Fruit fly (Drosophila melanogaster) whole organism, pupa: ENCODE measurements around the gene CG10513.
A peak's percentile ranks its signal among the peaks of the same experiment; 100 is the strongest.

Source experiments
- CG10348 ChIP-seq: fragments of 200-800 bp; sonication (Bioruptor generic); IDR thresholded peaks from 2 replicates; pipeline ENCODE4 v1.3.6; 2022; ENCODE audit warnings: missing biosample characterization, missing genetic modification characterization
- CG12605 ChIP-seq: fragments of 200-800 bp; sonication (Bioruptor generic); IDR thresholded peaks from 2 replicates; pipeline ENCODE4 v1.3.6; 2022; ENCODE audit warnings: missing biosample characterization, missing genetic modification characterization
- CG13204 ChIP-seq: fragments of 200-800 bp; sonication (Bioruptor generic); optimal IDR thresholded peaks from 2 replicates; lab custom pipeline; 2018; ENCODE audit warnings: missing biosample characterization, mild to moderate bottlenecking, missing genetic modification characterization, moderate library complexity
- CG14655 ChIP-seq: fragments of 200-800 bp; sonication (Bioruptor generic); optimal IDR thresholded peaks from 3 replicates; lab custom pipeline; 2017; ENCODE audit warnings: mild to moderate bottlenecking, missing biosample characterization, missing genetic modification reagents, missing genetic modification characterization
- CG15710 ChIP-seq: fragments of 200-800 bp; sonication (Bioruptor generic); optimal IDR thresholded peaks from 2 replicates; lab custom pipeline; 2018; ENCODE audit warnings: missing biosample characterization, mild to moderate bottlenecking, missing genetic modification characterization, moderate library complexity
- CG17806 ChIP-seq: fragments of 200-800 bp; sonication (Bioruptor generic); optimal IDR thresholded peaks from 2 replicates; lab custom pipeline; 2018; ENCODE audit warnings: missing biosample characterization, mild to moderate bottlenecking, missing genetic modification characterization, moderate library complexity
- CG32121 ChIP-seq: fragments of 200-800 bp; sonication (Bioruptor generic); IDR thresholded peaks from 2 replicates; pipeline ENCODE4 v1.3.6; 2022; ENCODE audit warnings: missing biosample characterization, missing genetic modification characterization
- CG34367 ChIP-seq: fragments of 200-800 bp; sonication (Bioruptor generic); optimal IDR thresholded peaks from 2 replicates; lab custom pipeline; 2018; ENCODE audit warnings: missing biosample characterization, mild to moderate bottlenecking, missing genetic modification characterization
- CG4496 ChIP-seq: fragments of 200-800 bp; sonication (Bioruptor generic); IDR thresholded peaks from 3 replicates; pipeline ENCODE4 v1.3.6; 2022; ENCODE audit warnings: missing biosample characterization, missing genetic modification characterization
- CG8159 ChIP-seq: fragments of 200-800 bp; sonication (Bioruptor generic); optimal IDR thresholded peaks from 3 replicates; lab custom pipeline; 2018; ENCODE audit warnings: missing biosample characterization, mild to moderate bottlenecking, missing genetic modification characterization, moderate library complexity
- CG8301 ChIP-seq: fragments of 200-800 bp; sonication (Bioruptor generic); optimal IDR thresholded peaks from 2 replicates; lab custom pipeline; 2018; ENCODE audit warnings: missing biosample characterization, mild to moderate bottlenecking, missing genetic modification characterization
- CG9948 ChIP-seq: fragments of 200-800 bp; sonication (Bioruptor generic); optimal IDR thresholded peaks from 2 replicates; lab custom pipeline; 2018; ENCODE audit warnings: missing biosample characterization, mild to moderate bottlenecking, missing genetic modification characterization, moderate library complexity
- D1 ChIP-seq: fragments of 200-800 bp; sonication (Bioruptor generic); optimal IDR thresholded peaks from 2 replicates; lab custom pipeline; 2018; ENCODE audit warnings: missing biosample characterization, mild to moderate bottlenecking, missing genetic modification characterization, moderate library complexity
- EcR ChIP-seq: fragments of 200-800 bp; sonication (Bioruptor generic); optimal IDR thresholded peaks from 3 replicates; lab custom pipeline; 2019; ENCODE audit warnings: missing biosample characterization, missing genetic modification characterization, mild to moderate bottlenecking, moderate library complexity, missing genetic modification reagents
- Ets98B ChIP-seq: fragments of 200-800 bp; sonication (Bioruptor generic); IDR thresholded peaks from 2 replicates; pipeline ENCODE4 v1.3.6; 2022; ENCODE audit warnings: missing biosample characterization, missing genetic modification characterization
- Pif1A ChIP-seq: fragments of 200-800 bp; sonication (Bioruptor generic); optimal IDR thresholded peaks from 3 replicates; lab custom pipeline; 2016; ENCODE audit warnings: missing biosample characterization, missing genetic modification characterization
- Pif1B ChIP-seq: fragments of 200-800 bp; sonication (Bioruptor generic); optimal IDR thresholded peaks from 3 replicates; lab custom pipeline; 2016; ENCODE audit warnings: missing biosample characterization, missing genetic modification characterization
- Snoo ChIP-seq: fragments of 200-800 bp; sonication (Bioruptor generic); optimal IDR thresholded peaks from 3 replicates; lab custom pipeline; 2017; ENCODE audit warnings: missing biosample characterization, mild to moderate bottlenecking, missing genetic modification characterization, inconsistent platforms
- fd96Ca ChIP-seq: fragments of 200-800 bp; sonication (Bioruptor generic); IDR thresholded peaks from 3 replicates; pipeline ENCODE4 v1.3.6; 2022; ENCODE audit warnings: missing biosample characterization, missing genetic modification characterization
- rn ChIP-seq: fragments of 200-800 bp; sonication (Bioruptor generic); IDR thresholded peaks from 2 replicates; pipeline ENCODE4 v1.3.6; 2022; ENCODE audit warnings: missing biosample characterization, missing genetic modification characterization

The CG10513 gene

DNA sequence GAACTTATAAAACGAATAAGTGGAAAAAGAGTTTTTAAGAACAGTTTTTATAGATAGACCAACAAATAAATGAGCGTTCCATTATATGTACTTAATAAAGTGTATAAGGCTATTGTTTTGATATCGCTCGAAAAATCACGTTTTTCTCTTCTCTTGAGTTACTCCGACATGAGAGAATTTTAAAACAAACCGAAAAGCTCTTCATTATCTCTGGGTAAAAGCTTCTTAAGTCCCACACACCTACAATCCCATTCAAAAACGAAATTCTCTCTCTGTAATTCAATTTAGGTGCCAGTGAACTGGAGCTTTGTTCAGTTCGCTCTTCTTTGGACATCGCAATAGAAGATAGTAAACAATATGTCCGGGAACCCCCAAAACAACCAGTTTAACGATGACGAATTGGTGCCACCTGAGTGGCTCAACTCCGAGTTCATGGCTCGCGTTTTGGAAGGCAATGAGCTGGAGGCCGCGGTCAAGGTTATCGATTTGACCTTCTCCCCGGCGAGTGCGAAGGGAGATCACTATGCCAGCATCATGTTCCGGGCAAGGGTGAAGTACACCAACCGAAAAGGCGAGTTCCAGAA, 26.9 kb upstream of the CG10513 start, which contains the start of gene CG31436:
Gene CG31436, plus strand, starts transcription at position 281 of the 584 bp plus-strand sequence.
- TF ChIP-seq D1 (no peak), Snoo (tag; lab: Kevin White, UChicago) (no peak), EcR (GFP tag; lab: Kevin White, UChicago) (peak; percentile 74), CG13204 (GFP tag; lab: Kevin White, UChicago) (no peak), CG8301 (tag; lab: Kevin White, UChicago) (no peak), CG14655 (GFP tag; lab: Kevin White, UChicago) (no peak), Ets98B (GFP tag; lab: Robert Waterston, UW) (no peak)

DNA sequence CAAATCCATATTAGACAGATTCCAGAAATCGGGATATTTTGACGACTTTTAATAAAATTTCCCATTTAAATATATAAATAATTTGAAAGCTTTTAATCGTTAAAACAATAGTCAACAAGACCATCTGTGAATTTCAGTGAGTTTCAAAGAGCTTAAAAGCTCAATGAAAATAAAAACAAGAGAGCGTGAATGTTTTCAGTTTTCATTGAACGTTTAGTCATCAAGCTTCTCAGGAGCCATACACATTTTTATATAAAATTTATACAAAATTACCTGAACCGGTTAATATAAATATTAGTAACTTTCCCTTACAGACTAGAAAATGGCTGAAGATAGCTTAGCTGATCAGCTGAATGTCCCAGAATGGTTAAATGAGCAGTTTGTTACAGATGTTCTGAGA, 25.2 kb upstream of the CG10513 start, which contains the start of gene CG31370:
Gene CG31370, plus strand, starts transcription at position 226 of the 400 bp plus-strand sequence.
- TF ChIP-seq CG10348 (GFP tag; lab: Robert Waterston, UW) (no peak), CG13204 (GFP tag; lab: Kevin White, UChicago) (no peak), CG34367 (tag; lab: Kevin White, UChicago) (no peak)

DNA sequence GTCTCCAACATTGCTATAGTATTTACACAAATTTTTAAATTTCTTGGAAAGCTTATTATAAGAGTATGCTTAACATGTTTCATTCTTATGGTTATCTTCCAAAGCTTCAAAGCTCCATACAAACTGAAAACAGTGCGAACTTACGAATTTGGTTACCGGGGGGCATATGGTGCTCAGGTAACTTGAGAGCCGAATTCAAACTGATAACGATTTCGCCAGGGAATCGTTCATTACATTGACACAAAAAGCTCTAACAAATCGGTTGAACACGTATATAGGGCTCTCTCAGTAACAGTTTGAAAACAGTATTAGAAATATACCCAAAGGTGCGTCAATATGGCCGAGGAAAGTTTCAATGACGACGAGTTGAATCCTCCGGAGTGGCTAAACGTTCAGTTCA, 23.6 kb upstream of the CG10513 start, which contains the start of gene CG13659:
Gene CG13659, plus strand, starts transcription at position 317 of the 400 bp plus-strand sequence.
- TF ChIP-seq Pif1B (GFP tag; lab: Kevin White, UChicago): no peak
- no peak for TF ChIP-seq CG9948 (tag; lab: Kevin White, UChicago)
- TF ChIP-seq fd96Ca: no peak
- TF ChIP-seq CG8159 (tag; lab: Kevin White, UChicago): no peak
- no peak for TF ChIP-seq CG12605 (GFP tag; lab: Robert Waterston, UW)
- TF ChIP-seq CG32121 (GFP tag; lab: Robert Waterston, UW): no peak
- TF ChIP-seq, all 21 proteins: peak for 0

DNA sequence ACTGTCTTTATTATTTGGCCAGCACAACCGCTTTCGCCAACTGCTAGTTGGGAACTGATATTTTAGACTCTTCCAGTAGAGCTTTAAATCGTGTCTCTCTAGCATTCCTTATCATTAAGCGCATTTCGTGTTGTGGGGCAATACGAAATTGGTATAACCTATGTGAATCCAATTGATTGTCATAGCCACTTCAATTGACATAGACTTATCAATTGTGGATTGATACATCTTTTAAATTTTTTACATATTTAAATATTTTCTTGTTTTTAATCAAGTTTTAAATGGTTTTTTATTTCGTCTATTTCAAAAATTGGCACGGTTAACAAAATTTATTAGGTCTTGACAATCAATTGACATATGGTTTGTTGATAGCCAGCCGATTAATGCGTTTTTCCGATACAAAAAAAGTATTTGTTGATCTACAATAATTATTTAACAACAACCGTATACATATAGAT, 22.5 kb upstream of the CG10513 start, which contains the start of gene CG31288:
Gene CG31288, minus strand, starts transcription at position 51 of the 458 bp plus-strand sequence.
- TF ChIP-seq Snoo (tag; lab: Kevin White, UChicago) (no peak), CG10348 (GFP tag; lab: Robert Waterston, UW) (no peak), CG32121 (GFP tag; lab: Robert Waterston, UW) (no peak), CG15710 (tag; lab: Kevin White, UChicago) (no peak), Ets98B (GFP tag; lab: Robert Waterston, UW) (no peak), rn (GFP tag; lab: Robert Waterston, UW) (no peak), D1 (no peak), EcR (GFP tag; lab: Kevin White, UChicago) (no peak), CG34367 (tag; lab: Kevin White, UChicago) (no peak), Pif1B (GFP tag; lab: Kevin White, UChicago) (no peak), CG9948 (tag; lab: Kevin White, UChicago) (no peak), CG17806 (tag; lab: Kevin White, UChicago) (no peak), CG4496 (GFP tag; lab: Robert Waterston, UW) (no peak), fd96Ca (no peak), CG8301 (tag; lab: Kevin White, UChicago) (no peak), CG8159 (tag; lab: Kevin White, UChicago) (no peak)
- TF ChIP-seq, all 21 proteins: peak for 0

DNA sequence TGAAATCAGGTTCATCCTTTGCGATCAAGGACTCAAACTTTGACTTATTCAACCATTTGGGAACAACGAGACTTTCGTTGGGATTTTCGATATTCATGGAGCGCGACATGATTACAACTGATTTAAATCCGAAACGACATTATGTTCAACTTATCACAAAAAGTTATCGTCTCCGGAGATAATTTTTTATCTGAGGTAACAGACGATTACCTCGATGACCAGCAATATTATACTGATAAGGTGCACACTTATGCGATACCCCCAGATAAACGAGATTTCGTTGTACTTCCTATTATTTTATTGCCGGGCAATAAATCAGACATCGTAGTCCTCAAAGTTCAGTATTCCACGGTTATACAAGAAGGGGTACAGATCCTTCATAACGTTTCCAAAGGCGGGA, 20.7 kb upstream of the CG10513 start, which contains the start of gene CG31097:
Gene CG31097, minus strand, starts transcription at position 101 of the 400 bp plus-strand sequence.
- no peak for TF ChIP-seq Pif1B (GFP tag; lab: Kevin White, UChicago)
- no peak for TF ChIP-seq CG8159 (tag; lab: Kevin White, UChicago)
- no peak for TF ChIP-seq EcR (GFP tag; lab: Kevin White, UChicago)

DNA sequence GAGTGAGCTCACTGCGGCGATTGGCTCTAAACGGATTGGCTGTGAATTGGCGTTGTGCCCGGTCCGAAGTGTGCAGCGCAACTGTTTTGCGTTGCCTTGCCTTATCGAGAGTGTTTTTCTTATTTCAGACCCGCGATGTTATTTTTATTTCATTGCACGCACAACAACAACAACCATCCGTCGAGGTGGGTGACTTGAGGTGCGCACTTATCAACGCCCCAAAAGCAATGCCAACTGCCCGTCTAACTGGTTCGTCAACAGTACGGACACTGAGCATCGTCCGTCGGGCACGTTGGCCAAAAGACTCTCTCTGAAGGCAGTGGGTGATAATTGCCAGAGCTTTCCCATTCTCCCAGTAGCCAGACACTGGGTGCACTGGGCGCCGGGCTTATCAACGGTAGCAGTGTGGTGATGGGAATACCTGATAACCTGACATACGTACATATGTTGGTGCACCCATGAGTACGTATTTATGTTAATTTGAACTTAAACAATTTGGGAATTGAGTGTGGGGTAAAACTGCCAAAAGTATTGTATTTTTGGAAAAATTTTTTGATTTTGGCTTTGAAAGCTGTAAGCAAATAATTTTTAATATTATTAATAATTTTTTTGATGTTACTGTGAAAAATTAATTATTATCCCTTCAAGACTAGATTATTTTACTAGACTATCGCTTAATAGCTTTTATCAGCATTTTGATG, 18.5 kb upstream of the CG10513 start, which contains the start of gene CG31102:
Gene CG31102, minus strand, starts transcription at position 275 of the 701 bp plus-strand sequence.
- TF ChIP-seq rn (GFP tag; lab: Robert Waterston, UW) (no peak), EcR (GFP tag; lab: Kevin White, UChicago) (peak; percentile 63), Snoo (tag; lab: Kevin White, UChicago) (no peak), CG8159 (tag; lab: Kevin White, UChicago) (no peak), CG34367 (tag; lab: Kevin White, UChicago) (no peak), D1 (no peak), CG32121 (GFP tag; lab: Robert Waterston, UW) (peak; percentile 43; the same call in 1 of the 2 replicates), CG12605 (GFP tag; lab: Robert Waterston, UW) (no peak), Ets98B (GFP tag; lab: Robert Waterston, UW) (no peak), CG9948 (tag; lab: Kevin White, UChicago) (no peak), CG14655 (GFP tag; lab: Kevin White, UChicago) (no peak), Pif1A (no peak)
